Worm (Caenorhabditis elegans) whole organism, early embryonic: Measurements from ENCODE around the gene Y53F4B.25.

Source experiments
- B0310.2 ChIP-seq: sonication (generic microtip); optimal IDR thresholded peaks from 2 replicates; lab custom pipeline; 2016; ENCODE audit warnings: mild to moderate bottlenecking, missing genetic modification characterization, missing compliant biosample characterization
- F13C5.2 ChIP-seq: sonication (generic microtip); optimal IDR thresholded peaks from 2 replicates; lab custom pipeline; 2017; ENCODE audit warnings: mild to moderate bottlenecking, missing genetic modification characterization, inconsistent platforms, missing compliant biosample characterization
- aly-1 ChIP-seq: sonication (generic microtip); optimal IDR thresholded peaks from 2 replicates; lab custom pipeline; 2016; ENCODE audit warnings: missing genetic modification characterization, missing compliant biosample characterization
- ama-1 ChIP-seq: fragments of 150-350 bp; optimal IDR thresholded peaks from 2 replicates; lab custom pipeline; 2014
- ceh-13 ChIP-seq: fragments of 200-800 bp; sonication (Bioruptor generic); optimal IDR thresholded peaks from 2 replicates; lab custom pipeline; 2018; ENCODE audit warnings: mild to moderate bottlenecking, missing genetic modification characterization, missing compliant biosample characterization
- ceh-36 ChIP-seq: sonication (generic microtip); optimal IDR thresholded peaks from 2 replicates; lab custom pipeline; 2016; ENCODE audit warnings: missing genetic modification characterization, inconsistent platforms, missing compliant biosample characterization
- ets-7 ChIP-seq: sonication (generic microtip); optimal IDR thresholded peaks from 2 replicates; lab custom pipeline; 2016; ENCODE audit warnings: missing genotype, missing genetic modification characterization, missing compliant biosample characterization
- flt-1 ChIP-seq: fragments of 200-800 bp; sonication (Bioruptor generic); IDR thresholded peaks from 2 replicates; pipeline ENCODE4 v1.3.6; 2022; ENCODE audit warnings: missing genetic modification characterization, missing compliant biosample characterization
- hmbx-1 ChIP-seq: sonication (generic microtip); optimal IDR thresholded peaks from 2 replicates; lab custom pipeline; 2016; ENCODE audit warnings: mild to moderate bottlenecking, missing genetic modification characterization, missing compliant biosample characterization
- hmg-4 ChIP-seq: fragments of 200-800 bp; sonication (Bioruptor generic); optimal IDR thresholded peaks from 2 replicates; lab custom pipeline; 2018; ENCODE audit warnings: mild to moderate bottlenecking, missing genetic modification characterization, missing compliant biosample characterization
- hnd-1 ChIP-seq: sonication (generic microtip); optimal IDR thresholded peaks from 2 replicates; lab custom pipeline; 2016; ENCODE audit warnings: missing genetic modification characterization, missing compliant biosample characterization
- pes-1 ChIP-seq: fragments of 200-800 bp; sonication (Bioruptor generic); IDR thresholded peaks from 2 replicates; pipeline ENCODE4 v1.3.6; 2022; ENCODE audit warnings: missing genetic modification reagents, missing genetic modification characterization, missing compliant biosample characterization
- scrt-1 ChIP-seq: fragments of 200-800 bp; sonication (Bioruptor generic); IDR thresholded peaks from 2 replicates; pipeline ENCODE4 v1.3.6; 2022; ENCODE audit warnings: missing genetic modification characterization, missing compliant biosample characterization
- sea-1 ChIP-seq: fragments of 200-800 bp; sonication (Bioruptor generic); conservative IDR thresholded peaks from 2 replicates; pipeline ENCODE4 v1.3.6; 2022; ENCODE audit warnings: missing genetic modification characterization, missing compliant biosample characterization
- tbx-11 ChIP-seq: fragments of 200-800 bp; sonication (Bioruptor generic); IDR thresholded peaks from 2 replicates; pipeline ENCODE4 v1.3.6; 2022; ENCODE audit warnings: missing genetic modification characterization, missing compliant biosample characterization
- tbx-37 ChIP-seq: fragments of 200-800 bp; sonication (Bioruptor generic); conservative IDR thresholded peaks from 2 replicates; pipeline ENCODE4 v1.3.6; 2022; ENCODE audit warnings: missing genetic modification reagents, missing genetic modification characterization, missing compliant biosample characterization
- tra-4 ChIP-seq: sonication (generic microtip); optimal IDR thresholded peaks from 2 replicates; lab custom pipeline; 2017; ENCODE audit warnings: missing genetic modification characterization, missing compliant biosample characterization

Y53F4B.25 gene

ce11 chrII:15157880-15158279 lies 21.9 kb downstream of the Y53F4B.25 start, which contains the start of gene ptr-20:
TSS of gene ptr-20 (plus strand) at chrII:15158180.
- TF ChIP-seq F13C5.2 (no peak), hnd-1 (tag; lab: Kevin White, UChicago) (no peak), tbx-11 (GFP tag; lab: Robert Waterston, UW) (no peak), pes-1 (GFP tag; lab: Robert Waterston, UW) (no peak), ama-1 (lab: Kevin White, UChicago) (no peak), scrt-1 (no peak), B0310.2 (tag; lab: Kevin White, UChicago) (no peak), tra-4 (tag; lab: Kevin White, UChicago) (no peak), ets-7 (tag; lab: Kevin White, UChicago) (no peak), hmbx-1 (tag; lab: Kevin White, UChicago) (no peak), ceh-36 (tag; lab: Kevin White, UChicago) (no peak), sea-1 (GFP tag; lab: Robert Waterston, UW) (no peak), tbx-37 (GFP tag; lab: Robert Waterston, UW) (no peak), ceh-13 (GFP tag; lab: Kevin White, UChicago) (no peak), flt-1 (GFP tag; lab: Robert Waterston, UW) (no peak), hmg-4 (GFP tag; lab: Kevin White, UChicago) (no peak), aly-1 (tag; lab: Kevin White, UChicago) (no peak)

- no peak for TF ChIP-seq tbx-37 (GFP tag; lab: Robert Waterston, UW)
- TF ChIP-seq ceh-36 (tag; lab: Kevin White, UChicago), result peak; percentile 82
These were observed 22.4 kb downstream of the Y53F4B.25 start for ce11 chrII:15158364-15158763.

ce11 chrII:15164453-15164852 lies 28.5 kb downstream of the Y53F4B.25 start, which contains the start of gene gst-26:
TSS of gene gst-26 (minus strand) at chrII:15164553.
- no peak for TF ChIP-seq aly-1 (tag; lab: Kevin White, UChicago)

ce11 chrII:15165681-15166235 lies 29.8 kb downstream of the Y53F4B.25 start, which contains the start of gene gst-27:
TSS of gene gst-27 (minus strand) at chrII:15165731.
- TF ChIP-seq hmbx-1 (tag; lab: Kevin White, UChicago), result peak; percentile 43
- no peak for TF ChIP-seq ama-1 (lab: Kevin White, UChicago)
- TF ChIP-seq pes-1 (GFP tag; lab: Robert Waterston, UW), result peak; percentile 88
- TF ChIP-seq ceh-36 (tag; lab: Kevin White, UChicago), result peak; percentile 81
- peak; percentile 76 for TF ChIP-seq B0310.2 (tag; lab: Kevin White, UChicago)
- TF ChIP-seq scrt-1, result peak; percentile 91
- TF ChIP-seq ceh-13 (GFP tag; lab: Kevin White, UChicago), result peak; percentile 75
- peak; percentile 82 for TF ChIP-seq aly-1 (tag; lab: Kevin White, UChicago)
- peak; percentile 33 for TF ChIP-seq tra-4 (tag; lab: Kevin White, UChicago)
- peak; percentile 92 for TF ChIP-seq F13C5.2
- peak; percentile 90 for TF ChIP-seq flt-1 (GFP tag; lab: Robert Waterston, UW)
- TF ChIP-seq tbx-37 (GFP tag; lab: Robert Waterston, UW), result peak; percentile 75
- peak; percentile 79 for TF ChIP-seq hnd-1 (tag; lab: Kevin White, UChicago)
- peak; percentile 86 for TF ChIP-seq sea-1 (GFP tag; lab: Robert Waterston, UW)
- peak; percentile 65 for TF ChIP-seq ets-7 (tag; lab: Kevin White, UChicago)
- TF ChIP-seq tbx-11 (GFP tag; lab: Robert Waterston, UW), result peak; percentile 86
- TF ChIP-seq hmg-4 (GFP tag; lab: Kevin White, UChicago), result peak; percentile 92

ce11 chrII:15167340-15167739 lies 31.4 kb downstream of the Y53F4B.25 start, which contains the start of gene gst-28:
TSS of gene gst-28 (minus strand) at chrII:15167577.
- no peak for TF ChIP-seq flt-1 (GFP tag; lab: Robert Waterston, UW)
- no peak for TF ChIP-seq sea-1 (GFP tag; lab: Robert Waterston, UW)
- TF ChIP-seq tra-4 (tag; lab: Kevin White, UChicago), result no peak
- TF ChIP-seq hnd-1 (tag; lab: Kevin White, UChicago), result no peak
- no peak for TF ChIP-seq pes-1 (GFP tag; lab: Robert Waterston, UW)
- no peak for TF ChIP-seq hmg-4 (GFP tag; lab: Kevin White, UChicago)
- TF ChIP-seq F13C5.2, result no peak
- TF ChIP-seq ama-1 (lab: Kevin White, UChicago), result no peak
- no peak for TF ChIP-seq ceh-13 (GFP tag; lab: Kevin White, UChicago)
- no peak for TF ChIP-seq B0310.2 (tag; lab: Kevin White, UChicago)
- no peak for TF ChIP-seq tbx-37 (GFP tag; lab: Robert Waterston, UW)
- no peak for TF ChIP-seq aly-1 (tag; lab: Kevin White, UChicago)
- TF ChIP-seq hmbx-1 (tag; lab: Kevin White, UChicago), result no peak

ce11 chrII:15169811-15170282 lies 33.9 kb downstream of the Y53F4B.25 start, which contains the start of gene gst-29:
TSS of gene gst-29 (minus strand) at chrII:15169861.
- TF ChIP-seq ets-7 (tag; lab: Kevin White, UChicago) (no peak), hnd-1 (tag; lab: Kevin White, UChicago) (no peak), B0310.2 (tag; lab: Kevin White, UChicago) (no peak), F13C5.2 (no peak), tbx-37 (GFP tag; lab: Robert Waterston, UW) (no peak), aly-1 (tag; lab: Kevin White, UChicago) (no peak), hmg-4 (GFP tag; lab: Kevin White, UChicago) (no peak), sea-1 (GFP tag; lab: Robert Waterston, UW) (no peak), ama-1 (lab: Kevin White, UChicago) (no peak), ceh-36 (tag; lab: Kevin White, UChicago) (no peak), pes-1 (GFP tag; lab: Robert Waterston, UW) (no peak), tra-4 (tag; lab: Kevin White, UChicago) (no peak), scrt-1 (no peak), ceh-13 (GFP tag; lab: Kevin White, UChicago) (no peak), hmbx-1 (tag; lab: Kevin White, UChicago) (no peak), tbx-11 (GFP tag; lab: Robert Waterston, UW) (no peak), flt-1 (GFP tag; lab: Robert Waterston, UW) (no peak)
